Worm (Caenorhabditis elegans): Measurements from ENCODE around the gene Y43C5A.7.

The Y43C5A.7 gene

DNA sequence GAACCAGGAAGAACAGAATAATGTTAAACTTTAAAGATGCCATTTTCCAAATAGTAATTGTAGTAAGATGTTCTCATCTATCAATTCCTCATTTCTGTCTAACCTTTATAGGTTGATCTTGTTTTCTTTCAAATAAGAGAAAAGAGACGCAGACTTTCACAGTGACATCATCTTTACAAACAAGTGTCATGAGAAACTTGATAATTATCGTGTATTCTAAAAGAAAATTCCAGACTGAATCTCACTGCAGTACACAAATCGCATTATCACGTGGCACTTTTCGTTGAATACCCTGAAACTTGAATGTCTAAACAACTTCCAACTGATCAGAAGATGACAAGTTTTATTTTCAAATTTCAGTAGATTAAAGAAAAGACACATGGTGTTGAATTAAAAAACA, 18.0 kb downstream of the Y43C5A.7 start, which contains the start of gene R09E10.13:
TSS of gene R09E10.13 (minus strand) at position 61 of the 400 bp plus-strand sequence.
- TF ChIP-seq cey-2 (tag; optimal IDR thresholded peaks at IDR 0.05; ENCODE audit: borderline replicate concordance, insufficient read depth) = no peak
- peak; percentile 42 for TF ChIP-seq hlh-11 (tag; optimal IDR thresholded peaks at IDR 0.05)
- TF ChIP-seq dpl-1 (GFP tag; optimal IDR thresholded peaks at IDR 0.05) = no peak
- TF ChIP-seq unc-62 (GFP tag; optimal IDR thresholded peaks at IDR 0.05 in 1 of 2) = peak in 1 of 2 experiments; percentile 84
- no peak for TF ChIP-seq unc-62 (tag; optimal IDR thresholded peaks at IDR 0.05)
- peak; percentile 68 for TF ChIP-seq hlh-30 (tag; optimal IDR thresholded peaks at IDR 0.05; ENCODE audit: insufficient read depth)

DNA sequence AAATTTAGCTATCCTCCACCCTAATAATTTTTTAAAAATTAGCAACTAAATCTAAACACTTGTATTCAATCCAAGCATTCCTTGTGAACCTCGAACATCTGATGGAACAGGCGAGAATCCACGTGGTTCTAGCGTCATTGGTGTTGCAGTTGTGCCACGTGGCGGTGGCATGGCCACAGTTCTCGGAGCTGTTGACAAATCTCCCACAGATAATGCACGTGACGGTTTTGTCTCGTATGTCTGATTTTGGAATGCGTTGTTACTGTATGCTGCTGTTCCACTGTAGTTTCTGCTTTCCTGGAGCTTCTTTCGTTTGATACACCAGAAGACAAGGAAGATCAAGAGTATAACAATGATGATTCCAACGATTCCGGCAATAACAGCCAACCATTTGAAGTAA, 19.0 kb downstream of the Y43C5A.7 start:
- TF ChIP-seq unc-62 (GFP tag; optimal IDR thresholded peaks at IDR 0.05 in 1 of 2) = peak in 1 of 2 experiments; percentile 92
- no peak for TF ChIP-seq unc-62 (tag; optimal IDR thresholded peaks at IDR 0.05)
- TF ChIP-seq lim-7 (GFP tag; IDR thresholded peaks at IDR 0.05) = no peak

DNA sequence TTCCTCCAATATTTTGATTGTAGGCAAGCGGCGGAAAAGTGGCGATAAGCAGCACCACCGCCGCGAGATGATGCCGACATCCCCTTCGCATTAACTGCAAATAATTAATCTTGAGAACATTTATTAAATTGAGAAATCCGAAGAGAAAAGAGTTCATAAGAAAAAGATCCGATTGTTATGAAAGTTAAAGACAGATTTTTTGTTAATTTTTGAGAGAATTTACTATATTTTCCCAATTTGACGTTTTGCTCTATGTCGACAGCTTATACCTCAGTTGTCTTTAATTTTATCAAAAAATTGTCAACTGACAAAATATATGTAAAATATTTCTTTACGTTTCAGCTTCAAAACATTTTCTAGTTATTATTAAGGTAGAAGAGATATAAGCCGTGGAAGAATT, 25.1 kb downstream of the Y43C5A.7 start, which contains the start of gene R09E10.5:
TSS of gene R09E10.5 (minus strand) at position 101 of the 400 bp plus-strand sequence.
- TF ChIP-seq nhr-6 (tag; optimal IDR thresholded peaks at IDR 0.05) = no peak
- TF ChIP-seq zfp-3 (GFP tag; conservative IDR thresholded peaks at IDR 0.05) = no peak
- no peak for TF ChIP-seq zfp-2 (tag; optimal IDR thresholded peaks at IDR 0.05)
- TF ChIP-seq spr-3 (GFP tag; optimal IDR thresholded peaks at IDR 0.05) = no peak
- TF ChIP-seq F44E2.7 (GFP tag; IDR thresholded peaks at IDR 0.05) = no peak
- TF ChIP-seq tra-1 (GFP tag; IDR thresholded peaks at IDR 0.05) = no peak
- no peak for TF ChIP-seq ces-1 (GFP tag; optimal IDR thresholded peaks at IDR 0.05)
- TF ChIP-seq ama-1 (optimal IDR thresholded peaks at IDR 0.05) = no peak
- TF ChIP-seq arid-1 (GFP tag; conservative IDR thresholded peaks at IDR 0.05) = no peak
- no peak for TF ChIP-seq Y5F2A.4 (GFP tag; optimal IDR thresholded peaks at IDR 0.05)
- TF ChIP-seq daf-19 (GFP tag; conservative IDR thresholded peaks at IDR 0.05) = no peak

DNA sequence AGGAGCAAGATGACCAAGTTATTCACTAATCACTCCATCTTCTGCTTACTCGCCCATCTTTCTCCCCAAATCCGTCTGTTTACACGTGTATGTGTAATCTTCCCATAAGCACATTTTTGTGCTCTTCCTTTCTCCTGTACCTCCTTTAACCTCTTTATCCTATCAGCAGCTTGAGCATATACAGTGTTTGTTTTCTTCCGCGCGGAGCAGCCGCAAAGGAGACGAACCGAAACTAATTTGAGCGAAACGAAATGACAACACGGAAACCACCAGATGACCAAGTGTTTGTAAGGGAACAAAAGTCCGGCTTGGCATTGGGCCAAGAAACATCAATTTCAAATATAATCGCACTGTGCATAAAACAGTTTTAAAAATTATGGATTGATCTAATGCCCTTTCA, 27.3 kb downstream of the Y43C5A.7 start:
- 0 out of 2 replicates have a peak, but pooled peaks have one; percentile 6 for TF ChIP-seq nhr-42 (GFP tag; IDR thresholded peaks at IDR 0.05)
- no peak for TF ChIP-seq dmd-9 (GFP tag; IDR thresholded peaks at IDR 0.05)

DNA sequence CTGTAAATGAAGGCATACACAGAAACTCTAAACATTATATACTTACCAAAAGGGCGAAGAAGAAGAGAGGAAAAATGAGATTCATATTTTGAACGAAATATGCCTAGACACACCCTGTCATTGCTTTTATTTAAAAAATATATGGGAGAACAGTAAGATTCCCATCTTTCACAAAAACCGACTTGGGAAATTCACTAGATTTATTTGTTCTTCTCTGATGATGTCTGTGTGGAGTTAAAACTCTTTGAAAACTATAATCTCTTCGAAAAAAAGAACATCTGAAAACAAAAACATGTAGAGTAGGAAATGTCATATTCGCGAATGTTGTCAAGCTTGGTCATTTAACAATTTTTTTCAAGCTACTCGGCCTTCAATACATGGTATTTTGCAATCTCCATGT, 33.3 kb downstream of the Y43C5A.7 start, which contains the start of gene R09E10.8:
TSS of gene R09E10.8 (minus strand) at position 101 of the 400 bp plus-strand sequence.
- TF ChIP-seq ztf-11 (tag; optimal IDR thresholded peaks at IDR 0.05) (no peak), nhr-111 (GFP tag; optimal IDR thresholded peaks at IDR 0.05) (no peak), Y105C5A.15 (GFP tag; IDR thresholded peaks at IDR 0.05) (no peak), lin-39 (tag; optimal IDR thresholded peaks at IDR 0.05) (no peak), zfp-2 (tag; optimal IDR thresholded peaks at IDR 0.05) (no peak)

DNA sequence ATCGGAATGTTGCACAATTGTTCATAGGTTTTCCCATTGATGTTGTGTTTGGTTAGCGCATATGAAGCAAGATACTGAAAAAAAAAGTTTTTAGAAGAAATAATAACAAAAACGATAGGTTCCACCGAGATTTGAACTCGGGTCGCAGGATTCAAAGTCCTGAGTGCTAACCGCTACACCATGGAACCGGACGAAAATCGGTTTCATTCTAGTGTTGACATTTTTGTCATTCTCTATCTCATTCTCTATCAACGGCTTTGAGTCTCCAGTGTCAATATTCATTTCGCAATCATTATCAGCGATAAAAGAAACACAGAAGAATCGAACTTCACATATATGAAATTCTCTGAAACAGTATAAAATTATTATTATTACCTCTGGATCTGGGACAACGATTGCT, 34.1 kb downstream of the Y43C5A.7 start:
- TF ChIP-seq T26A8.4 (GFP tag; IDR thresholded peaks at IDR 0.05) (peak; percentile 24; the same call in 1 of the 2 replicates), ceh-82 (tag; optimal IDR thresholded peaks at IDR 0.05) (no peak), ztf-11 (tag; optimal IDR thresholded peaks at IDR 0.05) (no peak), nhr-6 (tag; optimal IDR thresholded peaks at IDR 0.05) (no peak), zfp-2 (tag; optimal IDR thresholded peaks at IDR 0.05) (no peak), nhr-102 (tag; optimal IDR thresholded peaks at IDR 0.05) (no peak), nhr-41 (GFP tag; IDR thresholded peaks at IDR 0.05) (0 out of 2 replicates have a peak, but pooled peaks have one; percentile 15), F26F4.8 (GFP tag; conservative IDR thresholded peaks at IDR 0.05) (0 out of 2 replicates have a peak, but pooled peaks have one; percentile 52), snpc-1.2 (GFP tag; IDR thresholded peaks at IDR 0.05) (peak; percentile 84), ceh-44 (GFP tag; IDR thresholded peaks at IDR 0.05) (peak; percentile 39; the same call in 1 of the 2 replicates), zag-1 (tag; optimal IDR thresholded peaks at IDR 0.05) (no peak), lim-7 (GFP tag; IDR thresholded peaks at IDR 0.05) (peak; percentile 75)

Data from whole organism, L4 larva.